Worm (Caenorhabditis elegans) whole organism, L4 larva: Measurements from ENCODE around the gene aptf-4.

ENCODE experiments used
- F10B5.3 ChIP-seq: sonication (generic microtip); optimal IDR thresholded peaks from 2 replicates; lab custom pipeline; 2016; ENCODE audit warnings: mild to moderate bottlenecking, missing genetic modification characterization, missing compliant biosample characterization
- F37D6.2 ChIP-seq: sonication (generic microtip); optimal IDR thresholded peaks from 2 replicates; lab custom pipeline; 2016; ENCODE audit warnings: mild to moderate bottlenecking, missing genetic modification characterization, missing compliant biosample characterization
- F49E8.2 ChIP-seq: sonication (generic microtip); optimal IDR thresholded peaks from 2 replicates; lab custom pipeline; 2016; ENCODE audit warnings: missing compliant biosample characterization, mild to moderate bottlenecking, missing genetic modification characterization, borderline replicate concordance
- R02D3.7 ChIP-seq: fragments of 150-350 bp; sonication (generic microtip); optimal IDR thresholded peaks from 3 replicates; lab custom pipeline; 2014; ENCODE audit warnings: missing biosample characterization, missing genetic modification characterization
- T26A8.4 ChIP-seq: fragments of 200-800 bp; sonication (Bioruptor generic); IDR thresholded peaks from 2 replicates; pipeline ENCODE4 v1.3.6; 2022; ENCODE audit warnings: missing genetic modification characterization, missing compliant biosample characterization
- Y48G9A.11 ChIP-seq: fragments of 200-800 bp; sonication (Bioruptor generic); IDR thresholded peaks from 2 replicates; pipeline ENCODE4 v1.3.6; 2022; ENCODE audit warnings: missing genetic modification reagents, missing genetic modification characterization, missing compliant biosample characterization
- Y75B8A.6 ChIP-seq: fragments of 200-800 bp; sonication (Bioruptor generic); IDR thresholded peaks from 2 replicates; pipeline ENCODE4 v1.3.6; 2022; ENCODE audit warnings: missing genetic modification reagents, missing genetic modification characterization, missing compliant biosample characterization
- aha-1 ChIP-seq: fragments of 150-350 bp; peaks from one replicate; lab custom pipeline; 2014; ENCODE audit warnings: missing biosample characterization, missing genetic modification characterization
- ama-1 ChIP-seq: fragments of 150-350 bp; optimal IDR thresholded peaks from 2 replicates; lab custom pipeline; 2014; ENCODE audit warnings: inconsistent platforms, mixed read lengths
- arid-1 ChIP-seq: fragments of 200-800 bp; sonication (Bioruptor generic); conservative IDR thresholded peaks from 2 replicates; pipeline ENCODE4 v1.3.6; 2022; ENCODE audit warnings: missing genetic modification reagents, missing genetic modification characterization, missing compliant biosample characterization
- attf-4 ChIP-seq: sonication (generic microtip); optimal IDR thresholded peaks from 3 replicates; lab custom pipeline; 2017; ENCODE audit warnings: missing biosample characterization, missing genetic modification characterization
- ceh-44 ChIP-seq: fragments of 200-800 bp; sonication (Bioruptor generic); IDR thresholded peaks from 2 replicates; pipeline ENCODE4 v1.3.6; 2022; ENCODE audit warnings: missing genetic modification reagents, missing genetic modification characterization, missing compliant biosample characterization
- ceh-62 ChIP-seq: sonication (generic microtip); optimal IDR thresholded peaks from 2 replicates; lab custom pipeline; 2017; ENCODE audit warnings: missing biosample characterization, missing genetic modification characterization
- cey-2 ChIP-seq: sonication (generic microtip); optimal IDR thresholded peaks from 3 replicates; lab custom pipeline; 2017; ENCODE audit warnings: missing genetic modification characterization, mild to moderate bottlenecking, missing compliant biosample characterization, antibody characterized with exemption, borderline replicate concordance; ENCODE audit not compliant: insufficient read depth
- daf-12 ChIP-seq: fragments of 150-350 bp; optimal IDR thresholded peaks from 2 replicates; lab custom pipeline; 2014; ENCODE audit warnings: missing biosample characterization, missing genetic modification reagents, missing genetic modification characterization
- dmd-8 ChIP-seq: fragments of 200-800 bp; sonication (Bioruptor generic); IDR thresholded peaks from 2 replicates; pipeline ENCODE4 v1.3.6; 2022; ENCODE audit warnings: missing genetic modification characterization, missing compliant biosample characterization
- duxl-1 ChIP-seq: sonication (generic microtip); optimal IDR thresholded peaks from 2 replicates; lab custom pipeline; 2016; ENCODE audit warnings: mild to moderate bottlenecking, missing genetic modification characterization, moderate library complexity, missing compliant biosample characterization; ENCODE audit not compliant: poor library complexity
- egl-43 ChIP-seq: fragments of 200-800 bp; sonication (Bioruptor generic); IDR thresholded peaks from 2 replicates; pipeline ENCODE4 v1.3.6; 2022; ENCODE audit warnings: missing genetic modification reagents, missing genetic modification characterization, missing compliant biosample characterization
- fkh-10 ChIP-seq: fragments of 150-350 bp; optimal IDR thresholded peaks from 2 replicates; lab custom pipeline; 2014; ENCODE audit warnings: missing biosample characterization, missing genetic modification reagents, missing genetic modification characterization
- fos-1 ChIP-seq: fragments of 150-350 bp; optimal IDR thresholded peaks from 2 replicates; lab custom pipeline; 2014; ENCODE audit warnings: missing biosample characterization, missing genetic modification characterization
- gei-8 ChIP-seq: fragments of 200-800 bp; sonication (Bioruptor generic); optimal IDR thresholded peaks from 2 replicates; lab custom pipeline; 2018; ENCODE audit warnings: mild to moderate bottlenecking, missing genetic modification characterization, missing compliant biosample characterization
- hlh-11 ChIP-seq: fragments of 200-800 bp; sonication (Bioruptor generic); optimal IDR thresholded peaks from 2 replicates; lab custom pipeline; 2018; ENCODE audit warnings: mild to moderate bottlenecking, missing genetic modification characterization, missing compliant biosample characterization
- hlh-30 ChIP-seq: sonication (generic microtip); optimal IDR thresholded peaks from 2 replicates; lab custom pipeline; 2017; ENCODE audit warnings: antibody characterized with exemption, mild to moderate bottlenecking, missing genetic modification characterization, missing compliant biosample characterization; ENCODE audit not compliant: insufficient read depth
- jun-1 ChIP-seq: fragments of 150-350 bp; optimal IDR thresholded peaks from 2 replicates; lab custom pipeline; 2014; ENCODE audit warnings: missing biosample characterization, missing genetic modification reagents, missing genetic modification characterization
- lin-13 ChIP-seq: fragments of 150-350 bp; optimal IDR thresholded peaks from 2 replicates; lab custom pipeline; 2014; ENCODE audit warnings: missing biosample characterization, missing genetic modification reagents, missing genetic modification characterization
- lin-39 ChIP-seq: fragments of 150-350 bp; optimal IDR thresholded peaks from 2 replicates; lab custom pipeline; 2014; ENCODE audit warnings: missing biosample characterization, missing genetic modification reagents, missing genetic modification characterization
- madf-5 ChIP-seq, 2 experiments: fragments of 200-800 bp; sonication (Bioruptor generic); IDR thresholded peaks; 2 replicates each; pipeline ENCODE4 v1.3.6; 2022; ENCODE audit warnings: missing compliant biosample characterization in 2 of 2, missing genetic modification characterization in 2 of 2
- mdt-29 ChIP-seq: fragments of 200-800 bp; sonication (Bioruptor generic); IDR thresholded peaks from 2 replicates; pipeline ENCODE4 v1.3.6; 2022; ENCODE audit warnings: missing genetic modification reagents, missing genetic modification characterization, missing compliant biosample characterization
- mep-1 ChIP-seq: fragments of 150-350 bp; sonication (generic microtip); optimal IDR thresholded peaks from 3 replicates; lab custom pipeline; 2014; ENCODE audit warnings: missing biosample characterization, missing genetic modification characterization
- mes-2 ChIP-seq: sonication (generic microtip); optimal IDR thresholded peaks from 2 replicates; lab custom pipeline; 2016; ENCODE audit warnings: missing genotype, mild to moderate bottlenecking, missing genetic modification characterization, missing compliant biosample characterization; ENCODE audit not compliant: poor library complexity, severe bottlenecking
- nhr-10 ChIP-seq: fragments of 150-350 bp; optimal IDR thresholded peaks from 2 replicates; lab custom pipeline; 2014; ENCODE audit warnings: missing biosample characterization, missing genetic modification characterization
- nhr-102 ChIP-seq: sonication (generic microtip); optimal IDR thresholded peaks from 2 replicates; lab custom pipeline; 2016; ENCODE audit warnings: mild to moderate bottlenecking, missing genetic modification characterization, moderate library complexity, missing compliant biosample characterization
- nhr-11 ChIP-seq: fragments of 150-350 bp; optimal IDR thresholded peaks from 2 replicates; lab custom pipeline; 2014; ENCODE audit warnings: missing biosample characterization, missing genetic modification characterization
- nhr-28 ChIP-seq: fragments of 150-350 bp; optimal IDR thresholded peaks from 2 replicates; lab custom pipeline; 2014; ENCODE audit warnings: missing biosample characterization, missing genetic modification characterization
- nhr-41 ChIP-seq: fragments of 200-800 bp; sonication (Bioruptor generic); IDR thresholded peaks from 2 replicates; pipeline ENCODE4 v1.3.6; 2022; ENCODE audit warnings: missing genetic modification reagents, missing genetic modification characterization, missing compliant biosample characterization
- nhr-42 ChIP-seq: fragments of 200-800 bp; sonication (Bioruptor generic); IDR thresholded peaks from 2 replicates; pipeline ENCODE4 v1.3.6; 2022; ENCODE audit warnings: missing genetic modification characterization, missing compliant biosample characterization
- nhr-48 ChIP-seq: sonication (generic microtip); optimal IDR thresholded peaks from 2 replicates; lab custom pipeline; 2016; ENCODE audit warnings: mild to moderate bottlenecking, missing genetic modification characterization, missing compliant biosample characterization
- nhr-6 ChIP-seq: fragments of 150-350 bp; optimal IDR thresholded peaks from 2 replicates; lab custom pipeline; 2014; ENCODE audit warnings: missing biosample characterization, missing genetic modification characterization
- pha-4 ChIP-seq, 2 experiments: fragments of 150-350 bp in 1 of 2; fragments of 200-800 bp in 1 of 2; sonication (Bioruptor generic) in 1 of 2; IDR thresholded peaks in 1 of 2; optimal IDR thresholded peaks in 1 of 2; 2 replicates each; pipeline versions ENCODE4 v1.3.6 to Lab custom; 2014 to 2022; ENCODE audit warnings: missing genetic modification characterization in 2 of 2, missing genetic modification reagents in 2 of 2, missing biosample characterization in 1 of 2, missing compliant biosample characterization in 1 of 2
- php-3 ChIP-seq: fragments of 200-800 bp; sonication (Bioruptor generic); IDR thresholded peaks from 2 replicates; pipeline ENCODE4 v1.3.6; 2022; ENCODE audit warnings: missing genetic modification reagents, missing genetic modification characterization, missing compliant biosample characterization
- saeg-2 ChIP-seq: fragments of 200-800 bp; sonication (Bioruptor generic); IDR thresholded peaks from 2 replicates; pipeline ENCODE4 v1.3.6; 2022; ENCODE audit warnings: missing genetic modification reagents, missing genetic modification characterization, missing compliant biosample characterization
- snpc-1.2 ChIP-seq: fragments of 200-800 bp; sonication (Bioruptor generic); IDR thresholded peaks from 2 replicates; pipeline ENCODE4 v1.3.6; 2022; ENCODE audit warnings: missing genetic modification reagents, missing genetic modification characterization, missing compliant biosample characterization
- tra-1 ChIP-seq: fragments of 200-800 bp; sonication (Bioruptor generic); IDR thresholded peaks from 2 replicates; pipeline ENCODE4 v1.3.6; 2022; ENCODE audit warnings: missing genetic modification reagents, missing genetic modification characterization, missing compliant biosample characterization
- unc-39 ChIP-seq: sonication (generic microtip); optimal IDR thresholded peaks from 2 replicates; lab custom pipeline; 2017; ENCODE audit warnings: missing biosample characterization, missing genetic modification characterization
- unc-62 ChIP-seq, 3 experiments: fragments of 150-350 bp in 1 of 3; sonication (generic microtip); optimal IDR thresholded peaks in 2 of 3; peaks in 1 of 3; 1 replicate in 1 of 3; 2 replicates in 2 of 3; lab custom pipeline; 2014 to 2017; ENCODE audit warnings: missing biosample characterization in 3 of 3, missing genetic modification characterization in 3 of 3, missing genetic modification reagents in 3 of 3, missing genotype in 1 of 3
- zag-1 ChIP-seq: fragments of 150-350 bp; optimal IDR thresholded peaks from 2 replicates; lab custom pipeline; 2014; ENCODE audit warnings: missing biosample characterization, missing genetic modification characterization
- zfp-2 ChIP-seq: sonication (generic microtip); optimal IDR thresholded peaks from 2 replicates; lab custom pipeline; 2016; ENCODE audit warnings: mild to moderate bottlenecking, missing genetic modification characterization, missing compliant biosample characterization
- zip-2 ChIP-seq: fragments of 150-350 bp; optimal IDR thresholded peaks from 2 replicates; lab custom pipeline; 2014; ENCODE audit warnings: missing biosample characterization, missing genetic modification characterization

Gene aptf-4

ce11 chrII:8603567-8604359, 13.0 kb downstream of the aptf-4 start, which contains the start of gene suf-1:
Gene suf-1 (plus strand): TSS chrII:8603846.
- TF ChIP-seq nhr-11 (tag; lab: Kevin White, UChicago): no peak
- peak; percentile 50 for TF ChIP-seq T26A8.4 (GFP tag; lab: Robert Waterston, UW)
- TF ChIP-seq egl-43 (GFP tag; lab: Robert Waterston, UW): no peak
- TF ChIP-seq mep-1: no peak
- TF ChIP-seq fkh-10 (GFP tag; lab: Kevin White, UChicago): no peak
- TF ChIP-seq F10B5.3 (tag; lab: Kevin White, UChicago): no peak
- TF ChIP-seq mes-2: peak; percentile 69
- TF ChIP-seq aha-1 (tag; lab: Kevin White, UChicago): peak; percentile 80
- TF ChIP-seq tra-1: 0 out of 2 replicates have a peak, but pooled peaks have one; percentile 47
- TF ChIP-seq lin-13 (GFP tag; lab: Kevin White, UChicago): peak; percentile 68
- peak; percentile 64; the same call in 1 of the 2 replicates for TF ChIP-seq Y48G9A.11 (GFP tag; lab: Robert Waterston, UW)
- TF ChIP-seq nhr-41 (GFP tag; lab: Robert Waterston, UW): no peak
- no peak for TF ChIP-seq zip-2 (tag; lab: Kevin White, UChicago)
- TF ChIP-seq nhr-48: no peak
- no peak for TF ChIP-seq nhr-42
- TF ChIP-seq saeg-2 (GFP tag; lab: Robert Waterston, UW): no peak
- TF ChIP-seq zfp-2 (tag; lab: Kevin White, UChicago): no peak
- TF ChIP-seq php-3 (GFP tag; lab: Robert Waterston, UW): no peak
- no peak for TF ChIP-seq cey-2 (tag; lab: Kevin White, UChicago)
- TF ChIP-seq Y75B8A.6: 0 out of 2 replicates have a peak, but pooled peaks have one; percentile 23
- TF ChIP-seq fos-1: no peak
- peak; percentile 72 for TF ChIP-seq attf-4 (tag; lab: Kevin White, UChicago)
- no peak for TF ChIP-seq nhr-6 (tag; lab: Kevin White, UChicago)
- TF ChIP-seq hlh-30 (tag; lab: Kevin White, UChicago): no peak
- no peak for TF ChIP-seq daf-12 (tag; lab: Kevin White, UChicago)
- TF ChIP-seq arid-1 (GFP tag; lab: Robert Waterston, UW): peak; percentile 54; the same call in 1 of the 2 replicates
- no peak for TF ChIP-seq unc-39
- TF ChIP-seq snpc-1.2 (GFP tag; lab: Robert Waterston, UW): peak; percentile 72
- TF ChIP-seq jun-1: no peak
- TF ChIP-seq duxl-1 (tag; lab: Kevin White, UChicago): no peak
- peak; percentile 56; the same call in 1 of the 2 replicates for TF ChIP-seq dmd-8 (GFP tag; lab: Robert Waterston, UW)
- TF ChIP-seq R02D3.7 (tag; lab: Kevin White, UChicago): no peak
- no peak for TF ChIP-seq nhr-28 (tag; lab: Kevin White, UChicago)
- 0 out of 2 replicates have a peak, but pooled peaks have one; percentile 52 for TF ChIP-seq mdt-29 (GFP tag; lab: Robert Waterston, UW)
- no peak for TF ChIP-seq ceh-44 (GFP tag; lab: Robert Waterston, UW)
- TF ChIP-seq zag-1: no peak
- no peak for TF ChIP-seq lin-39 (tag; lab: Kevin White, UChicago)
- no peak for TF ChIP-seq hlh-11 (tag; lab: Kevin White, UChicago)
- TF ChIP-seq nhr-10 (tag; lab: Kevin White, UChicago): no peak
- 0 out of 4 replicates have a peak, but pooled peaks of 1 of the 2 experiments have one; percentile 3 for TF ChIP-seq madf-5 (GFP tag; IDR thresholded peaks at IDR 0.05; lab: Robert Waterston, UW)
- peak; percentile 36 for TF ChIP-seq ama-1 (lab: Kevin White, UChicago)
- peak in 1 of 2 experiments; percentile 60 for TF ChIP-seq unc-62 (GFP tag; optimal IDR thresholded peaks at IDR 0.05 in 1 of 2; lab: Kevin White, UChicago)
- no peak for TF ChIP-seq unc-62 (tag; optimal IDR thresholded peaks at IDR 0.05; lab: Kevin White, UChicago)
- TF ChIP-seq nhr-102 (tag; lab: Kevin White, UChicago): no peak
- TF ChIP-seq F37D6.2 (tag; lab: Kevin White, UChicago): no peak
- peak; percentile 92 for TF ChIP-seq F49E8.2 (tag; lab: Kevin White, UChicago)
- no peak for TF ChIP-seq gei-8 (GFP tag; lab: Kevin White, UChicago)
- no peak for TF ChIP-seq ceh-62 (tag; lab: Kevin White, UChicago)
- peak; percentile 46; the same call in 1 of the 2 replicates for TF ChIP-seq pha-4 (GFP tag; IDR thresholded peaks at IDR 0.05; lab: Robert Waterston, UW)
- no peak for TF ChIP-seq pha-4 (tag; optimal IDR thresholded peaks at IDR 0.05; lab: Kevin White, UChicago)
